In genomic region chr3L:11322148-11323093, dm6 we compare ENCODE assay signal across 1 fruit fly cellular context.
A peak's percentile ranks its signal among the peaks of the same experiment; 100 is the strongest.
TF ChIP-seq lines count a peak whose summit lies in the region.

No protein-coding gene starts in this region.

TF ChIP-seq in whole organism, embryonic, 481 proteins besides CTCF, POLR2A, EP300 and RAD21 (continued from another document):
- TF ChIP-seq gce (GFP tag; IDR thresholded peaks at IDR 0.05; lab: Robert Waterston, UW) (0 out of 3 replicates have a peak, but pooled peaks have one; percentile 6), Tbp (GFP tag; optimal IDR thresholded peaks at IDR 0.05; lab: Kevin White, UChicago) (no peak), H15 (GFP tag; IDR thresholded peaks at IDR 0.05; lab: Robert Waterston, UW) (no peak), CG43689 (GFP tag; IDR thresholded peaks at IDR 0.05; lab: Robert Waterston, UW) (no peak), D (optimal IDR thresholded peaks at IDR 0.05; lab: Kevin White, UChicago) (no peak), D (GFP tag; optimal IDR thresholded peaks at IDR 0.05; lab: Kevin White, UChicago) (no peak), CG14860 (GFP tag; IDR thresholded peaks at IDR 0.05; lab: Robert Waterston, UW; ENCODE audit: partially characterized antibody) (no peak), Side (GFP tag; optimal IDR thresholded peaks at IDR 0.05; lab: Kevin White, UChicago) (no peak), Oli (tag; optimal IDR thresholded peaks at IDR 0.05; lab: Kevin White, UChicago) (peak; percentile 1), Blimp-1 (GFP tag; optimal IDR thresholded peaks at IDR 0.05; lab: Kevin White, UChicago) (no peak), pnt (GFP tag; optimal IDR thresholded peaks at IDR 0.05; lab: Kevin White, UChicago) (no peak), vfl (GFP tag; optimal IDR thresholded peaks at IDR 0.05; lab: Kevin White, UChicago) (no peak), chinmo (GFP tag; IDR thresholded peaks at IDR 0.05; lab: Robert Waterston, UW; ENCODE audit: partially characterized antibody) (0 out of 4 replicates have a peak, but pooled peaks have one; percentile 35), CG7963 (GFP tag; IDR thresholded peaks at IDR 0.05; lab: Robert Waterston, UW; ENCODE audit: partially characterized antibody) (no peak), CG18599 (GFP tag; optimal IDR thresholded peaks at IDR 0.05; lab: Kevin White, UChicago) (peak; percentile 41), Dek (tag; optimal IDR thresholded peaks at IDR 0.05; lab: Kevin White, UChicago) (peak; percentile 6), tio (GFP tag; optimal IDR thresholded peaks at IDR 0.05; lab: Kevin White, UChicago) (peak; percentile 15), croc (GFP tag; conservative IDR thresholded peaks at IDR 0.05; lab: Robert Waterston, UW) (no peak), CG30403 (GFP tag; optimal IDR thresholded peaks at IDR 0.05; lab: Kevin White, UChicago) (peak; percentile 15), sd (tag; optimal IDR thresholded peaks at IDR 0.05; lab: Kevin White, UChicago) (peak; percentile 32), grn (GFP tag; optimal IDR thresholded peaks at IDR 0.05; lab: Kevin White, UChicago) (no peak), slou (GFP tag; optimal IDR thresholded peaks at IDR 0.05; lab: Kevin White, UChicago) (no peak), NFAT (GFP tag; IDR thresholded peaks at IDR 0.05; lab: Robert Waterston, UW) (peak; percentile 23; the same call in 1 of the 2 replicates), Rfx (GFP tag; IDR thresholded peaks at IDR 0.05; lab: Robert Waterston, UW) (0 out of 2 replicates have a peak, but pooled peaks have one; percentile 16), Gsc (GFP tag; IDR thresholded peaks at IDR 0.05; lab: Robert Waterston, UW) (no peak), row (GFP tag; IDR thresholded peaks at IDR 0.05; lab: Robert Waterston, UW) (0 out of 3 replicates have a peak, but pooled peaks have one; percentile 10), gcm2 (GFP tag; optimal IDR thresholded peaks at IDR 0.05; lab: Kevin White, UChicago) (no peak), CG7928 (GFP tag; optimal IDR thresholded peaks at IDR 0.05; lab: Kevin White, UChicago) (no peak), CG7271 (tag; optimal IDR thresholded peaks at IDR 0.05; lab: Kevin White, UChicago) (no peak), HLH4C (GFP tag; IDR thresholded peaks at IDR 0.05; lab: Robert Waterston, UW; ENCODE audit: partially characterized antibody) (no peak), HHEX (GFP tag; optimal IDR thresholded peaks at IDR 0.05; lab: Kevin White, UChicago) (peak; percentile 32), repo (GFP tag; optimal IDR thresholded peaks at IDR 0.05; lab: Kevin White, UChicago) (no peak), CG10267 (tag; optimal IDR thresholded peaks at IDR 0.05; lab: Kevin White, UChicago) (no peak), Mrtf (GFP tag; IDR thresholded peaks at IDR 0.05; lab: Robert Waterston, UW) (no peak), CG11696 (GFP tag; IDR thresholded peaks at IDR 0.05; lab: Robert Waterston, UW) (no peak), gro (GFP tag; optimal IDR thresholded peaks at IDR 0.05; lab: Kevin White, UChicago) (no peak), gem (tag; optimal IDR thresholded peaks at IDR 0.05; lab: Kevin White, UChicago) (peak; percentile 36), CG10274 (GFP tag; optimal IDR thresholded peaks at IDR 0.05; lab: Kevin White, UChicago) (no peak), CG2120 (GFP tag; optimal IDR thresholded peaks at IDR 0.05; lab: Kevin White, UChicago) (peak; percentile 61), CG2889 (GFP tag; IDR thresholded peaks at IDR 0.05; lab: Robert Waterston, UW) (0 out of 3 replicates have a peak, but pooled peaks have one; percentile 11), grau (tag; optimal IDR thresholded peaks at IDR 0.05; lab: Kevin White, UChicago) (peak; percentile 86), CG9727 (GFP tag; optimal IDR thresholded peaks at IDR 0.05; lab: Kevin White, UChicago) (peak; percentile 3)
TF ChIP-seq in whole organism, embryonic: peak in this region for 57.
